Fruit fly (Drosophila melanogaster) whole organism, embryonic: ENCODE data around the gene CG9782.

Experiments
- Ada2b ChIP-seq: fragments of 200-800 bp; sonication (Bioruptor generic); IDR thresholded peaks from 2 replicates; pipeline ENCODE4 v1.3.6; 2022; ENCODE audit warnings: missing biosample characterization, missing genetic modification characterization
- Awh ChIP-seq: fragments of 200-800 bp; sonication (Bioruptor generic); IDR thresholded peaks from 2 replicates; pipeline ENCODE4, ENCODE4 v1.3.6; 2022; ENCODE audit warnings: missing biosample characterization, missing genetic modification characterization
- Blimp-1 ChIP-seq: fragments of 200-800 bp; sonication (Bioruptor generic); optimal IDR thresholded peaks from 3 replicates; lab custom pipeline; 2018; ENCODE audit warnings: missing biosample characterization, missing genetic modification characterization, mild to moderate bottlenecking, moderate library complexity, missing genetic modification reagents
- CG10321 ChIP-seq: fragments of 200-800 bp; sonication (Bioruptor generic); IDR thresholded peaks from 2 replicates; pipeline ENCODE4 v1.3.6; 2022; ENCODE audit warnings: missing biosample characterization, missing genetic modification characterization
- CG10565 ChIP-seq: fragments of 200-800 bp; sonication (Bioruptor generic); optimal IDR thresholded peaks from 3 replicates; lab custom pipeline; 2016; ENCODE audit warnings: missing biosample characterization, mild to moderate bottlenecking, missing genetic modification characterization
- CG10979 ChIP-seq: fragments of 200-800 bp; sonication (Bioruptor generic); optimal IDR thresholded peaks from 2 replicates; lab custom pipeline; 2018; ENCODE audit warnings: missing biosample characterization, mild to moderate bottlenecking, missing genetic modification characterization, moderate library complexity
- CG11247 ChIP-seq: fragments of 200-800 bp; sonication (Bioruptor generic); IDR thresholded peaks from 2 replicates; pipeline ENCODE4 v1.3.6; 2022; ENCODE audit warnings: missing biosample characterization, missing genetic modification characterization
- CG12155 ChIP-seq: fragments of 200-800 bp; sonication (Bioruptor generic); optimal IDR thresholded peaks from 3 replicates; lab custom pipeline; 2016; ENCODE audit warnings: missing biosample characterization, missing genetic modification characterization
- CG17361 ChIP-seq: fragments of 200-800 bp; sonication (Bioruptor generic); IDR thresholded peaks from 3 replicates; pipeline ENCODE4 v1.3.6; 2022; ENCODE audit warnings: missing biosample characterization, missing genetic modification characterization
- CG17912 ChIP-seq: fragments of 200-800 bp; sonication (Bioruptor generic); optimal IDR thresholded peaks from 2 replicates; lab custom pipeline; 2018; ENCODE audit warnings: missing biosample characterization, mild to moderate bottlenecking, missing genetic modification characterization
- CG1792 ChIP-seq: fragments of 200-800 bp; sonication (Bioruptor generic); optimal IDR thresholded peaks from 2 replicates; lab custom pipeline; 2016; ENCODE audit warnings: missing biosample characterization, missing genetic modification characterization
- CG2678 ChIP-seq: fragments of 200-800 bp; sonication (Bioruptor generic); optimal IDR thresholded peaks from 3 replicates; lab custom pipeline; 2019; ENCODE audit warnings: missing biosample characterization, mild to moderate bottlenecking, missing genetic modification characterization, moderate library complexity
- CG2875 ChIP-seq: fragments of 200-800 bp; sonication (Bioruptor generic); optimal IDR thresholded peaks from 2 replicates; lab custom pipeline; 2017; ENCODE audit warnings: missing biosample characterization, mild to moderate bottlenecking, missing genetic modification characterization, missing genetic modification reagents
- CG30403 ChIP-seq: fragments of 200-800 bp; sonication (Bioruptor generic); optimal IDR thresholded peaks from 3 replicates; lab custom pipeline; 2016; ENCODE audit warnings: missing biosample characterization, missing genetic modification characterization
- CG3281 ChIP-seq: fragments of 200-800 bp; sonication (Bioruptor generic); optimal IDR thresholded peaks from 3 replicates; lab custom pipeline; 2017; ENCODE audit warnings: missing biosample characterization, mild to moderate bottlenecking, missing genetic modification characterization
- CG34224 ChIP-seq: fragments of 200-800 bp; sonication (Bioruptor generic); IDR thresholded peaks from 3 replicates; pipeline ENCODE4 v1.3.6; 2022; ENCODE audit warnings: missing biosample characterization, missing genetic modification characterization; ENCODE audit not compliant: partially characterized antibody
- CG34376 ChIP-seq: fragments of 200-800 bp; sonication (Bioruptor generic); optimal IDR thresholded peaks from 2 replicates; lab custom pipeline; 2018; ENCODE audit warnings: missing biosample characterization, mild to moderate bottlenecking, missing genetic modification characterization
- CG5953 ChIP-seq: fragments of 200-800 bp; sonication (Bioruptor generic); IDR thresholded peaks from 2 replicates; pipeline ENCODE4 v1.3.6; 2022; ENCODE audit warnings: missing biosample characterization, missing genetic modification characterization
- CG6175 ChIP-seq: fragments of 200-800 bp; sonication (Bioruptor generic); IDR thresholded peaks from 3 replicates; pipeline ENCODE4 v1.3.6; 2022; ENCODE audit warnings: missing biosample characterization, missing genetic modification characterization
- CG6854 ChIP-seq: fragments of 200-800 bp; sonication (Bioruptor generic); optimal IDR thresholded peaks from 3 replicates; lab custom pipeline; 2017; ENCODE audit warnings: missing biosample characterization, mild to moderate bottlenecking, missing genetic modification characterization
- CG7987 ChIP-seq: fragments of 200-800 bp; sonication (Bioruptor generic); optimal IDR thresholded peaks from 2 replicates; lab custom pipeline; 2018; ENCODE audit warnings: missing biosample characterization, mild to moderate bottlenecking, missing genetic modification characterization, moderate library complexity
- CG8478 ChIP-seq: fragments of >200 bp; optimal IDR thresholded peaks from 2 replicates; lab custom pipeline; 2018
- D19B ChIP-seq: fragments of 200-800 bp; sonication (Bioruptor generic); optimal IDR thresholded peaks from 2 replicates; lab custom pipeline; 2017; ENCODE audit warnings: missing biosample characterization, mild to moderate bottlenecking, missing genetic modification characterization
- Dek ChIP-seq: fragments of 200-800 bp; sonication (Bioruptor generic); optimal IDR thresholded peaks from 3 replicates; lab custom pipeline; 2019; ENCODE audit warnings: missing biosample characterization, mild to moderate bottlenecking, missing genetic modification characterization, moderate library complexity
- Dfd ChIP-seq, 2 experiments: fragments of >200 bp; optimal IDR thresholded peaks; 2 replicates each; lab custom pipeline; 2017; ENCODE audit warnings: missing biosample characterization in 2 of 2, missing genetic modification characterization in 2 of 2
- Dref ChIP-seq: fragments of 200-800 bp; sonication (Bioruptor generic); IDR thresholded peaks from 2 replicates; pipeline ENCODE4 v1.3.6; 2022; ENCODE audit warnings: missing biosample characterization, missing genetic modification characterization
- Drgx ChIP-seq: fragments of 200-800 bp; sonication (Bioruptor generic); IDR thresholded peaks from 2 replicates; pipeline ENCODE4 v1.3.6; 2022; ENCODE audit warnings: missing biosample characterization, missing genetic modification characterization
- H2.0 ChIP-seq: fragments of 200-800 bp; sonication (Bioruptor generic); IDR thresholded peaks from 2 replicates; pipeline ENCODE4 v1.3.6; 2022; ENCODE audit warnings: missing biosample characterization, missing genetic modification characterization
- HLH3B ChIP-seq: fragments of 200-800 bp; sonication (Bioruptor generic); IDR thresholded peaks from 2 replicates; pipeline ENCODE4 v1.3.6; 2022; ENCODE audit warnings: missing biosample characterization, missing genetic modification characterization
- HLH54F ChIP-seq: fragments of 200-800 bp; sonication (Bioruptor generic); optimal IDR thresholded peaks from 3 replicates; lab custom pipeline; 2016; ENCODE audit warnings: missing biosample characterization, missing genetic modification characterization
- Hey ChIP-seq: fragments of 200-800 bp; sonication (Bioruptor generic); optimal IDR thresholded peaks from 3 replicates; lab custom pipeline; 2018; ENCODE audit warnings: missing biosample characterization, mild to moderate bottlenecking, missing genetic modification characterization
- Hr51 ChIP-seq, 2 experiments: fragments of 200-800 bp; sonication (Bioruptor generic); optimal IDR thresholded peaks; 2 replicates in 1 of 2; 3 replicates in 1 of 2; lab custom pipeline; 2016 to 2018; ENCODE audit warnings: missing biosample characterization in 2 of 2, missing genetic modification characterization in 2 of 2, mild to moderate bottlenecking in 1 of 2, moderate library complexity in 1 of 2
- Lhr ChIP-seq: fragments of 200-800 bp; sonication (Bioruptor generic); optimal IDR thresholded peaks from 3 replicates; lab custom pipeline; 2017; ENCODE audit warnings: mild to moderate bottlenecking, missing biosample characterization, missing genetic modification reagents, missing genetic modification characterization
- MTF-1 ChIP-seq: fragments of 200-800 bp; sonication (Bioruptor generic); optimal IDR thresholded peaks from 2 replicates; lab custom pipeline; 2018; ENCODE audit warnings: missing biosample characterization, mild to moderate bottlenecking, missing genetic modification characterization, borderline replicate concordance
- NC2β ChIP-seq: fragments of 200-800 bp; sonication (Bioruptor generic); optimal IDR thresholded peaks from 2 replicates; lab custom pipeline; 2016; ENCODE audit warnings: missing biosample characterization, missing genetic modification characterization
- Opbp ChIP-seq: fragments of 200-800 bp; sonication (Bioruptor generic); IDR thresholded peaks from 3 replicates; pipeline ENCODE4 v1.3.6; 2022; ENCODE audit warnings: missing biosample characterization, missing genetic modification characterization; ENCODE audit not compliant: partially characterized antibody
- Rfx ChIP-seq: fragments of 200-800 bp; sonication (Bioruptor generic); IDR thresholded peaks from 2 replicates; pipeline ENCODE4 v1.3.6; 2022; ENCODE audit warnings: missing biosample characterization, missing genetic modification characterization
- chm ChIP-seq: fragments of 200-800 bp; sonication (Bioruptor generic); IDR thresholded peaks from 2 replicates; pipeline ENCODE4 v1.3.6; 2022; ENCODE audit warnings: missing biosample characterization, missing genetic modification characterization
- crp ChIP-seq, 2 experiments: fragments of 200-800 bp; sonication (Bioruptor generic); optimal IDR thresholded peaks; 2 replicates in 1 of 2; 3 replicates in 1 of 2; lab custom pipeline; 2017; ENCODE audit warnings: missing biosample characterization in 2 of 2, missing genetic modification characterization in 2 of 2, mild to moderate bottlenecking in 1 of 2, moderate library complexity in 1 of 2
- dpn ChIP-seq, 2 experiments: fragments of 200-800 bp; sonication (Bioruptor generic); optimal IDR thresholded peaks; 3 replicates each; lab custom pipeline; 2016; ENCODE audit warnings: missing biosample characterization in 2 of 2, missing genetic modification characterization in 2 of 2
- exex ChIP-seq: fragments of 200-800 bp; sonication (Bioruptor generic); optimal IDR thresholded peaks from 4 replicates; lab custom pipeline; 2018; ENCODE audit warnings: missing biosample characterization, mild to moderate bottlenecking, missing genetic modification characterization, moderate library complexity
- gro ChIP-seq: fragments of 200-800 bp; sonication (Bioruptor generic); optimal IDR thresholded peaks from 2 replicates; lab custom pipeline; 2016; ENCODE audit warnings: missing biosample characterization, missing genetic modification characterization
- hbn ChIP-seq: fragments of 200-800 bp; sonication (Bioruptor generic); IDR thresholded peaks from 2 replicates; pipeline ENCODE4 v1.3.6; 2022; ENCODE audit warnings: missing biosample characterization, missing genetic modification characterization; ENCODE audit not compliant: partially characterized antibody
- lbe ChIP-seq: fragments of 200-800 bp; sonication (Bioruptor generic); optimal IDR thresholded peaks from 2 replicates; lab custom pipeline; 2016; ENCODE audit warnings: missing biosample characterization, mild to moderate bottlenecking, missing genetic modification characterization
- mam ChIP-seq: fragments of 200-800 bp; sonication (Bioruptor generic); optimal IDR thresholded peaks from 3 replicates; lab custom pipeline; 2016; ENCODE audit warnings: missing biosample characterization, missing genetic modification characterization
- row ChIP-seq: fragments of 200-800 bp; sonication (Bioruptor generic); IDR thresholded peaks from 3 replicates; pipeline ENCODE4 v1.3.6; 2022; ENCODE audit warnings: missing biosample characterization, missing genetic modification characterization
- sima ChIP-seq: fragments of 200-800 bp; sonication (Bioruptor generic); optimal IDR thresholded peaks from 2 replicates; lab custom pipeline; 2016; ENCODE audit warnings: missing biosample characterization, missing genetic modification characterization
- slp2 ChIP-seq: fragments of 200-800 bp; sonication (Bioruptor generic); optimal IDR thresholded peaks from 2 replicates; lab custom pipeline; 2016; ENCODE audit warnings: missing biosample characterization, missing genetic modification characterization
- sqz ChIP-seq: fragments of 200-800 bp; sonication (Bioruptor generic); optimal IDR thresholded peaks from 3 replicates; lab custom pipeline; 2018; ENCODE audit warnings: missing biosample characterization, mild to moderate bottlenecking, missing genetic modification characterization
- toy ChIP-seq: fragments of 200-800 bp; sonication (Bioruptor generic); IDR thresholded peaks from 2 replicates; pipeline ENCODE4 v1.3.6; 2022; ENCODE audit warnings: missing biosample characterization, missing genetic modification characterization
- trem ChIP-seq: fragments of 200-800 bp; optimal IDR thresholded peaks from 3 replicates; lab custom pipeline; 2019; ENCODE audit warnings: missing biosample characterization, mild to moderate bottlenecking, missing genetic modification characterization, moderate library complexity
- zfh2 ChIP-seq: fragments of 200-800 bp; sonication (Bioruptor generic); optimal IDR thresholded peaks from 2 replicates; lab custom pipeline; 2016; ENCODE audit warnings: missing biosample characterization, missing genetic modification characterization

CG9782 gene

DNA sequence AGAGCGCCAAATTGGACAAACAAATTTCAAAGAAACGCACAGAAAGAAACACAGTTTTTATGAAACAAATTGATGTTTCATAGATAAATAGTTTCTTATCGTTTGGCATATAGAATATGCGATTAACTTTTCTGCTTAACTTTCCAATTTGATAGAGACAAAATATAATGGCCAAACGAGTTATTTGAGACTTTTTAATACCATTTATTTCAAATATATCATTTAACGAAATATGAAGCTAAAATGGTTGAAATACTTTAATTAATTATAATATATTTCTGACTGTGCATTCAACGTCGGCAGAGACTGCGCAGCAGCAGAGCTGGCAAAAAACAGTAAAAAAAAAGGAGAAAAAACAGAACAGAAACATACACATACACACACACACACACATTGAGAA, 35.8 kb downstream of the CG9782 start:
- TF ChIP-seq NC2β (GFP tag; lab: Kevin White, UChicago) (no peak), hbn (GFP tag; lab: Robert Waterston, UW) (no peak), sima (no peak), Ada2b (GFP tag; lab: Robert Waterston, UW) (peak; percentile 44; the same call in 1 of the 2 replicates), slp2 (no peak), CG6854 (GFP tag; lab: Kevin White, UChicago) (peak; percentile 5), CG1792 (GFP tag; lab: Kevin White, UChicago) (no peak), Drgx (GFP tag; lab: Robert Waterston, UW) (no peak), CG10979 (tag; lab: Kevin White, UChicago) (no peak), CG5953 (GFP tag; lab: Robert Waterston, UW) (no peak), mam (no peak), MTF-1 (GFP tag; lab: Kevin White, UChicago) (no peak), Hey (tag; lab: Kevin White, UChicago) (no peak), Blimp-1 (GFP tag; lab: Kevin White, UChicago) (no peak), trem (tag; lab: Kevin White, UChicago) (no peak), CG2678 (tag; lab: Kevin White, UChicago) (peak; percentile 58), CG11247 (no peak), crp (GFP tag; optimal IDR thresholded peaks at IDR 0.05; lab: Kevin White, UChicago) (no peak), Lhr (no peak), HLH3B (GFP tag; lab: Robert Waterston, UW) (no peak), sqz (GFP tag; lab: Kevin White, UChicago) (peak; percentile 50), gro (GFP tag; lab: Kevin White, UChicago) (no peak), dpn (GFP tag; optimal IDR thresholded peaks at IDR 0.05; lab: Kevin White, UChicago) (no peak), CG10565 (no peak), CG17912 (GFP tag; lab: Kevin White, UChicago) (no peak), zfh2 (GFP tag; lab: Kevin White, UChicago) (no peak), Opbp (GFP tag; lab: Robert Waterston, UW) (no peak), CG30403 (GFP tag; lab: Kevin White, UChicago) (peak; percentile 21), exex (tag; lab: Kevin White, UChicago) (no peak), CG3281 (GFP tag; lab: Kevin White, UChicago) (peak; percentile 32), CG12155 (GFP tag; lab: Kevin White, UChicago) (peak; percentile 0), Dref (GFP tag; lab: Robert Waterston, UW) (no peak), CG17361 (GFP tag; lab: Robert Waterston, UW) (0 out of 3 replicates have a peak, but pooled peaks have one; percentile 35), CG7987 (GFP tag; lab: Kevin White, UChicago) (no peak), toy (no peak), chm (GFP tag; lab: Robert Waterston, UW) (no peak), Dek (peak; percentile 5), row (GFP tag; lab: Robert Waterston, UW) (peak; percentile 60), H2.0 (GFP tag; lab: Robert Waterston, UW) (no peak), HLH54F (GFP tag; lab: Kevin White, UChicago) (no peak), CG34224 (GFP tag; lab: Robert Waterston, UW) (no peak), CG34376 (GFP tag; lab: Kevin White, UChicago) (peak; percentile 19), CG8478 (no peak), CG10321 (GFP tag; lab: Robert Waterston, UW) (no peak), Awh (GFP tag; lab: Robert Waterston, UW) (no peak), lbe (GFP tag; lab: Kevin White, UChicago) (no peak), CG2875 (GFP tag; lab: Kevin White, UChicago) (no peak), D19B (GFP tag; lab: Kevin White, UChicago) (no peak), Hr51 (GFP tag; optimal IDR thresholded peaks at IDR 0.05; lab: Kevin White, UChicago) (peak in 1 of 2 experiments; percentile 53), CG6175 (no peak), Dfd (GFP tag; optimal IDR thresholded peaks at IDR 0.05; lab: Kevin White, UChicago) (no peak), Rfx (GFP tag; lab: Robert Waterston, UW) (0 out of 2 replicates have a peak, but pooled peaks have one; percentile 5)
